Worm (Caenorhabditis elegans) whole organism, L1 larva: ENCODE results near the gene ZK1290.7.

Experiments used
- C04F5.9 ChIP-seq: sonication (generic microtip); optimal IDR thresholded peaks from 2 replicates; lab custom pipeline; 2016; ENCODE audit warnings: missing genetic modification characterization, missing compliant biosample characterization
- aly-2 ChIP-seq: fragments of 150-350 bp; optimal IDR thresholded peaks from 2 replicates; lab custom pipeline; 2014; ENCODE audit warnings: missing biosample characterization, missing genetic modification characterization
- ama-1 ChIP-seq: fragments of 150-350 bp; optimal IDR thresholded peaks from 2 replicates; lab custom pipeline; 2014
- blmp-1 ChIP-seq: fragments of 150-350 bp; optimal IDR thresholded peaks from 2 replicates; lab custom pipeline; 2014; ENCODE audit warnings: missing biosample characterization, missing genetic modification characterization
- ceh-90 ChIP-seq: sonication (generic microtip); optimal IDR thresholded peaks from 2 replicates; lab custom pipeline; 2016; ENCODE audit warnings: missing genetic modification characterization, missing compliant biosample characterization
- ces-1 ChIP-seq: fragments of 150-350 bp; optimal IDR thresholded peaks from 2 replicates; lab custom pipeline; 2014; ENCODE audit warnings: missing biosample characterization, missing genetic modification reagents, missing genetic modification characterization
- dpl-1 ChIP-seq, 3 experiments: fragments of 150-350 bp in 2 of 3; sonication (generic microtip) in 1 of 3; optimal IDR thresholded peaks; 2 replicates each; lab custom pipeline; 2014 to 2017; ENCODE audit warnings: missing biosample characterization in 3 of 3, missing genetic modification characterization in 3 of 3, missing genetic modification reagents in 3 of 3
- efl-1 ChIP-seq, 4 experiments: fragments of 150-350 bp; optimal IDR thresholded peaks in 3 of 4; peaks in 1 of 4; 1 replicate in 1 of 4; 2 replicates in 3 of 4; lab custom pipeline; 2014; ENCODE audit warnings: missing biosample characterization in 2 of 4, missing genetic modification characterization in 2 of 4, missing genetic modification reagents in 2 of 4
- efl-3 ChIP-seq: fragments of 200-800 bp; sonication (Bioruptor generic); optimal IDR thresholded peaks from 2 replicates; lab custom pipeline; 2018; ENCODE audit warnings: mild to moderate bottlenecking, missing genetic modification characterization, missing compliant biosample characterization
- egl-13 ChIP-seq: sonication (generic microtip); optimal IDR thresholded peaks from 2 replicates; lab custom pipeline; 2016; ENCODE audit warnings: missing genotype, missing genetic modification reagents, missing genetic modification characterization, missing compliant biosample characterization
- elt-2 ChIP-seq: sonication (generic microtip); optimal IDR thresholded peaks from 2 replicates; lab custom pipeline; 2016; ENCODE audit warnings: missing genetic modification characterization, mild to moderate bottlenecking, inconsistent platforms, missing compliant biosample characterization, missing genetic modification reagents
- elt-3 ChIP-seq, 6 experiments: fragments of 150-350 bp in 1 of 6; sonication (generic microtip); optimal IDR thresholded peaks; 2 replicates each; lab custom pipeline; 2017 to 2018; ENCODE audit warnings: missing biosample characterization in 6 of 6, missing genetic modification characterization in 6 of 6, inconsistent platforms in 1 of 6
- fkh-10 ChIP-seq: sonication (generic microtip); optimal IDR thresholded peaks from 2 replicates; lab custom pipeline; 2017; ENCODE audit warnings: missing biosample characterization, missing genetic modification reagents, missing genetic modification characterization
- fkh-4 ChIP-seq: sonication (generic microtip); optimal IDR thresholded peaks from 2 replicates; lab custom pipeline; 2016; ENCODE audit warnings: missing compliant biosample characterization, missing genetic modification characterization, borderline replicate concordance
- grh-1 ChIP-seq: fragments of 200-800 bp; sonication (Bioruptor generic); IDR thresholded peaks from 2 replicates; pipeline ENCODE4 v1.3.6; 2022; ENCODE audit warnings: missing genetic modification reagents, missing genetic modification characterization, missing compliant biosample characterization
- hlh-17 ChIP-seq: fragments of 200-800 bp; sonication (Bioruptor generic); optimal IDR thresholded peaks from 2 replicates; lab custom pipeline; 2018; ENCODE audit warnings: missing genetic modification characterization, mild to moderate bottlenecking, missing compliant biosample characterization, moderate library complexity, borderline replicate concordance
- hpl-2 ChIP-seq: fragments of 150-350 bp; optimal IDR thresholded peaks from 2 replicates; lab custom pipeline; 2014; ENCODE audit warnings: missing biosample characterization, missing genetic modification reagents, missing genetic modification characterization
- jun-1 ChIP-seq: fragments of 150-350 bp; optimal IDR thresholded peaks from 2 replicates; lab custom pipeline; 2014; ENCODE audit warnings: missing biosample characterization, missing genetic modification reagents, missing genetic modification characterization
- lin-14 ChIP-seq: fragments of 200-800 bp; sonication (Bioruptor generic); optimal IDR thresholded peaks from 2 replicates; lab custom pipeline; 2018; ENCODE audit warnings: mild to moderate bottlenecking, missing genetic modification characterization, moderate library complexity, missing compliant biosample characterization
- lin-39 ChIP-seq: fragments of 150-350 bp; optimal IDR thresholded peaks from 2 replicates; lab custom pipeline; 2014; ENCODE audit warnings: missing biosample characterization, missing genetic modification reagents, missing genetic modification characterization
- lsy-2 ChIP-seq, 2 experiments: fragments of 150-350 bp; optimal IDR thresholded peaks; 2 replicates each; lab custom pipeline; 2014; ENCODE audit warnings: missing biosample characterization in 2 of 2, missing genetic modification characterization in 2 of 2
- mdl-1 ChIP-seq, 2 experiments: fragments of 150-350 bp; optimal IDR thresholded peaks; 2 replicates each; lab custom pipeline; 2014 to 2017; ENCODE audit warnings: missing biosample characterization in 2 of 2, missing genetic modification characterization in 2 of 2, inconsistent platforms in 1 of 2
- mep-1 ChIP-seq: fragments of 150-350 bp; optimal IDR thresholded peaks from 2 replicates; lab custom pipeline; 2014; ENCODE audit warnings: missing biosample characterization, missing genetic modification characterization
- nhr-12 ChIP-seq: sonication (generic microtip); optimal IDR thresholded peaks from 2 replicates; lab custom pipeline; 2017; ENCODE audit warnings: missing biosample characterization, missing genetic modification characterization
- nhr-20 ChIP-seq: sonication (generic microtip); optimal IDR thresholded peaks from 2 replicates; lab custom pipeline; 2016; ENCODE audit warnings: mild to moderate bottlenecking, missing genetic modification characterization, missing compliant biosample characterization
- nhr-237 ChIP-seq: fragments of 150-350 bp; optimal IDR thresholded peaks from 2 replicates; lab custom pipeline; 2014; ENCODE audit warnings: missing biosample characterization, missing genetic modification characterization
- nhr-71 ChIP-seq: sonication (generic microtip); optimal IDR thresholded peaks from 2 replicates; lab custom pipeline; 2016; ENCODE audit warnings: mild to moderate bottlenecking, missing genetic modification characterization, moderate library complexity, missing compliant biosample characterization
- nhr-76 ChIP-seq: sonication (generic microtip); optimal IDR thresholded peaks from 2 replicates; lab custom pipeline; 2017; ENCODE audit warnings: missing biosample characterization, missing genetic modification characterization
- nhr-84 ChIP-seq: sonication (generic microtip); optimal IDR thresholded peaks from 2 replicates; lab custom pipeline; 2017; ENCODE audit warnings: missing biosample characterization, missing genetic modification characterization
- nhr-85 ChIP-seq: sonication (generic microtip); peaks from one replicate; lab custom pipeline; 2016; ENCODE audit warnings: missing genetic modification characterization, inconsistent platforms, missing compliant biosample characterization
- nhr-90 ChIP-seq: sonication (generic microtip); optimal IDR thresholded peaks from 2 replicates; lab custom pipeline; 2016; ENCODE audit warnings: mild to moderate bottlenecking, missing genetic modification characterization, missing compliant biosample characterization; ENCODE audit not compliant: poor library complexity
- pag-3 ChIP-seq: sonication (generic microtip); optimal IDR thresholded peaks from 2 replicates; lab custom pipeline; 2017; ENCODE audit warnings: missing genetic modification characterization, mild to moderate bottlenecking, missing compliant biosample characterization, antibody characterized with exemption, borderline replicate concordance; ENCODE audit not compliant: insufficient read depth
- skn-1 ChIP-seq: fragments of 150-350 bp; optimal IDR thresholded peaks from 2 replicates; lab custom pipeline; 2014; ENCODE audit warnings: missing biosample characterization, missing genetic modification characterization
- sox-4 ChIP-seq: sonication (generic microtip); optimal IDR thresholded peaks from 2 replicates; lab custom pipeline; 2016; ENCODE audit warnings: missing genetic modification characterization, missing compliant biosample characterization
- sptf-1 ChIP-seq: fragments of 150-350 bp; optimal IDR thresholded peaks from 2 replicates; lab custom pipeline; 2014; ENCODE audit warnings: missing biosample characterization, missing genetic modification characterization
- sup-37 ChIP-seq: fragments of 200-800 bp; sonication (Bioruptor generic); optimal IDR thresholded peaks from 2 replicates; lab custom pipeline; 2018; ENCODE audit warnings: mild to moderate bottlenecking, missing genetic modification characterization, missing compliant biosample characterization
- swsn-7 ChIP-seq: sonication (generic microtip); optimal IDR thresholded peaks from 2 replicates; lab custom pipeline; 2016; ENCODE audit warnings: missing genetic modification characterization, missing compliant biosample characterization
- unc-98 ChIP-seq: fragments of 200-800 bp; sonication (Bioruptor generic); IDR thresholded peaks from 2 replicates; pipeline ENCODE4 v1.3.6; 2022; ENCODE audit warnings: missing genetic modification characterization, missing compliant biosample characterization
- zag-1 ChIP-seq: fragments of 150-350 bp; optimal IDR thresholded peaks from 2 replicates; lab custom pipeline; 2014; ENCODE audit warnings: missing biosample characterization, missing genetic modification characterization
- zip-4 ChIP-seq: fragments of 200-800 bp; sonication (Bioruptor generic); optimal IDR thresholded peaks from 2 replicates; lab custom pipeline; 2018; ENCODE audit warnings: mild to moderate bottlenecking, missing genetic modification characterization, moderate library complexity, missing compliant biosample characterization
- ztf-4 ChIP-seq: fragments of 150-350 bp; optimal IDR thresholded peaks from 2 replicates; lab custom pipeline; 2014; ENCODE audit warnings: missing biosample characterization, missing genetic modification characterization

The ZK1290.7 gene

ce11 chrII:7534934-7535333 is 9.6 kb upstream of the ZK1290.7 start, which contains the start of gene ZK1290.13:
Gene ZK1290.13, plus strand, starts transcription at chrII:7535006.
- TF ChIP-seq lin-39 (tag; lab: Kevin White, UChicago) (no peak), skn-1 (tag; lab: Kevin White, UChicago) (no peak), nhr-84 (tag; lab: Kevin White, UChicago) (no peak), lsy-2 (tag; optimal IDR thresholded peaks at IDR 0.05; lab: Kevin White, UChicago) (no peak), elt-2 (no peak), nhr-20 (tag; lab: Kevin White, UChicago) (no peak), mep-1 (no peak), sox-4 (no peak)

- peak; percentile 91 for TF ChIP-seq blmp-1 (tag; lab: Kevin White, UChicago)
- no peak for TF ChIP-seq zag-1 (tag; lab: Kevin White, UChicago)
- peak; percentile 57 for TF ChIP-seq nhr-85 (tag; lab: Kevin White, UChicago)
Measured at ce11 chrII:7534369-7534768, 9.0 kb upstream of the ZK1290.7 start, which contains the start of gene wrt-10. Gene wrt-10, minus strand, starts transcription at chrII:7534563.

ce11 chrII:7531478-7531877 is 6.1 kb upstream of the ZK1290.7 start:
- TF ChIP-seq grh-1 (GFP tag; lab: Robert Waterston, UW) (peak; percentile 62; the same call in 1 of the 2 replicates), ama-1 (lab: Kevin White, UChicago) (no peak), nhr-237 (tag; lab: Kevin White, UChicago) (no peak), blmp-1 (tag; lab: Kevin White, UChicago) (peak; percentile 64), nhr-71 (no peak), elt-3 (tag; optimal IDR thresholded peaks at IDR 0.05; lab: Kevin White, UChicago) (peak in 3 of 6 experiments; percentile 3 to 26 (median 9)), efl-1 (optimal IDR thresholded peaks at IDR 0.05; lab: Kevin White, UChicago) (no peak), efl-1 (GFP tag; optimal IDR thresholded peaks at IDR 0.05 in 1 of 2; lab: Kevin White, UChicago) (peak in 1 of 2 experiments; percentile 72), dpl-1 (GFP tag; optimal IDR thresholded peaks at IDR 0.05; lab: Kevin White, UChicago) (no peak), C04F5.9 (no peak), nhr-85 (tag; lab: Kevin White, UChicago) (peak; percentile 69)

ce11 chrII:7530944-7531343 is 5.6 kb upstream of the ZK1290.7 start, which contains the start of gene wrt-1:
Gene wrt-1, plus strand, starts transcription at chrII:7530996.
- peak; percentile 94 for TF ChIP-seq blmp-1 (tag; lab: Kevin White, UChicago)
- TF ChIP-seq ceh-90 (tag; lab: Kevin White, UChicago), result no peak
- TF ChIP-seq efl-1 (optimal IDR thresholded peaks at IDR 0.05; lab: Kevin White, UChicago), result no peak
- TF ChIP-seq efl-1 (GFP tag; optimal IDR thresholded peaks at IDR 0.05 in 1 of 2; lab: Kevin White, UChicago), result peak in 1 of 2 experiments; percentile 10

ce11 chrII:7529078-7529683 is 3.8 kb upstream of the ZK1290.7 start, which contains the start of gene ZK1290.5:
Gene ZK1290.5, plus strand, starts transcription at chrII:7529643.
- TF ChIP-seq mdl-1 (tag; optimal IDR thresholded peaks at IDR 0.05; lab: Kevin White, UChicago) (peak in 1 of 2 experiments; percentile 95), efl-1 (optimal IDR thresholded peaks at IDR 0.05; lab: Kevin White, UChicago) (peak; percentile 71 to 76), efl-1 (GFP tag; optimal IDR thresholded peaks at IDR 0.05 in 1 of 2; lab: Kevin White, UChicago) (peak; percentile 46 to 94), pag-3 (no peak), fkh-4 (tag; lab: Kevin White, UChicago) (no peak), swsn-7 (tag; lab: Kevin White, UChicago) (peak; percentile 85), efl-3 (GFP tag; lab: Kevin White, UChicago) (no peak), lsy-2 (tag; optimal IDR thresholded peaks at IDR 0.05; lab: Kevin White, UChicago) (peak; percentile 80 to 83), jun-1 (tag; lab: Kevin White, UChicago) (peak; percentile 62), unc-98 (GFP tag; lab: Robert Waterston, UW) (peak; percentile 47; the same call in 1 of the 2 replicates), sup-37 (GFP tag; lab: Kevin White, UChicago) (no peak), sox-4 (no peak), hpl-2 (GFP tag; lab: Kevin White, UChicago) (peak; percentile 81), nhr-12 (tag; lab: Kevin White, UChicago) (no peak), zip-4 (peak; percentile 16), fkh-10 (GFP tag; lab: Kevin White, UChicago) (peak; percentile 9), nhr-85 (tag; lab: Kevin White, UChicago) (peak; percentile 98), egl-13 (tag; lab: Kevin White, UChicago) (no peak), aly-2 (tag; lab: Kevin White, UChicago) (no peak), ces-1 (no peak), C04F5.9 (no peak), ama-1 (lab: Kevin White, UChicago) (no peak), nhr-76 (tag; lab: Kevin White, UChicago) (no peak), nhr-90 (tag; lab: Kevin White, UChicago) (peak; percentile 89), nhr-84 (tag; lab: Kevin White, UChicago) (no peak), hlh-17 (GFP tag; lab: Kevin White, UChicago) (no peak), lin-14 (GFP tag; lab: Kevin White, UChicago) (peak; percentile 97), ztf-4 (tag; lab: Kevin White, UChicago) (peak; percentile 77), elt-3 (tag; optimal IDR thresholded peaks at IDR 0.05; lab: Kevin White, UChicago) (peak in 4 of 6 experiments; percentile 9 to 89 (median 72)), sptf-1 (tag; lab: Kevin White, UChicago) (no peak)
